Fruit fly (Drosophila melanogaster): ENCODE results near the gene Boh2.
A peak's percentile ranks its signal among the peaks of the same experiment; 100 is the strongest.

- TF ChIP-seq CG16779 (GFP tag; IDR thresholded peaks at IDR 0.05) (no peak), CG10543 (GFP tag; optimal IDR thresholded peaks at IDR 0.05) (no peak), Ravus (GFP tag; IDR thresholded peaks at IDR 0.05) (no peak), CG13123 (GFP tag; optimal IDR thresholded peaks at IDR 0.05) (peak; percentile 15), sd (tag; optimal IDR thresholded peaks at IDR 0.05) (no peak), stc (GFP tag; IDR thresholded peaks at IDR 0.05) (no peak), Sry-β (GFP tag; optimal IDR thresholded peaks at IDR 0.05) (no peak), Atf3 (GFP tag; optimal IDR thresholded peaks at IDR 0.05) (no peak), Taf1 (GFP tag; IDR thresholded peaks at IDR 0.05) (no peak), HLH4C (GFP tag; IDR thresholded peaks at IDR 0.05; ENCODE audit: partially characterized antibody) (0 out of 3 replicates have a peak, but pooled peaks have one; percentile 30), gsb-n (tag; optimal IDR thresholded peaks at IDR 0.05) (peak; percentile 77), Mrtf (GFP tag; IDR thresholded peaks at IDR 0.05) (no peak)
These were observed 10.3 kb downstream of the Boh2 start for dm6 chr2L:11189116-11189449.

Data from whole organism, embryonic.